Worm (Caenorhabditis elegans) whole organism, L4/young adult: ENCODE data around the gene C52E4.7.

Experiments
- W03F9.2 ChIP-seq: fragments of 150-350 bp; optimal IDR thresholded peaks from 2 replicates; lab custom pipeline; 2014; ENCODE audit warnings: missing biosample characterization, missing genetic modification characterization
- dao-5 ChIP-seq: sonication (generic microtip); optimal IDR thresholded peaks from 2 replicates; lab custom pipeline; 2016; ENCODE audit warnings: missing genotype, missing genetic modification characterization, moderate library complexity, missing compliant biosample characterization
- him-1 ChIP-seq: sonication (generic microtip); optimal IDR thresholded peaks from 2 replicates; lab custom pipeline; 2016; ENCODE audit warnings: missing genotype, missing genetic modification reagents, missing genetic modification characterization, missing compliant biosample characterization

C52E4.7 gene

DNA sequence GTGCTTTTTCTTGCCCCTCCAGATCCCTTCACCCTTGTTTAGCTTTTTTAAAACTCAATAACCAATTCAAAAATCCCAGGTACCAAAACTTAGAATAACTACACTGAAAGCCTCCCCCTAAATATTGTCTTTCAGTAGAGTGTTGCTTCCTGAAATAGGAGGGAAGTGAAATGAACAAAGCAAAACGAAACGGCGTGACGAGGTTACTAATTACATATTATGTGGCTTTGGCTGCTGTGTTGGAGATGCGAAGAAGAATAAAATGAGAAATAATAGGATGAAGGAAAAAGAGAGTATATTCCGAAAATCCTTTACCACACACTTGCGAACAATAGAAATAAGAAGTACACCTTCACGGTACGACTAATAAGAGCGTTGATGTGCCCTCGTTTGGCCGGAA lies 42.0 kb downstream of the C52E4.7 start:
- TF ChIP-seq him-1 (tag; lab: Kevin White, UChicago) (no peak), dao-5 (tag; lab: Kevin White, UChicago) (no peak), W03F9.2 (tag; lab: Kevin White, UChicago) (no peak)

DNA sequence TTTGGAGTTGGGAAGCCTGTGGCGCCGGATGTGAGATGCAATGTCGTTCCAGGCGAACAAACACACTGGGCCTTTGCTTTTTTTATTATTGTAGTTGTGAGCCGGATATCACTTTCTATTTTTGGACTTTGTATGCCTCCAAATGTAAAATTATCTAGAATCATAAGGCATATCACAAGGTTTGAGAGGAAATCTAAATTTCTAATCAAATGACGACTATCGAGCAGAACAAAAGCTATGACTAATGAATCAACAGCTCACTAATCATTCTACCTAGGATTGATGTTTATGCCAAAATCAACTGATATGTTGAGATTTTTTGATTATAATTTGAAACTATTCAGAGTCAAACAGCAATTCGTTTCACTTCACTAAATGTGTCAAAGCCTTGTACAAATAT lies 43.8 kb downstream of the C52E4.7 start:
- TF ChIP-seq him-1 (tag; lab: Kevin White, UChicago) (no peak), W03F9.2 (tag; lab: Kevin White, UChicago) (no peak), dao-5 (tag; lab: Kevin White, UChicago) (no peak)

- no peak for TF ChIP-seq W03F9.2 (tag; lab: Kevin White, UChicago)
- TF ChIP-seq dao-5 (tag; lab: Kevin White, UChicago) = no peak
- no peak for TF ChIP-seq him-1 (tag; lab: Kevin White, UChicago)
These were observed 44.2 kb downstream of the C52E4.7 start for ce11 chrV:12038317-12038716.

DNA sequence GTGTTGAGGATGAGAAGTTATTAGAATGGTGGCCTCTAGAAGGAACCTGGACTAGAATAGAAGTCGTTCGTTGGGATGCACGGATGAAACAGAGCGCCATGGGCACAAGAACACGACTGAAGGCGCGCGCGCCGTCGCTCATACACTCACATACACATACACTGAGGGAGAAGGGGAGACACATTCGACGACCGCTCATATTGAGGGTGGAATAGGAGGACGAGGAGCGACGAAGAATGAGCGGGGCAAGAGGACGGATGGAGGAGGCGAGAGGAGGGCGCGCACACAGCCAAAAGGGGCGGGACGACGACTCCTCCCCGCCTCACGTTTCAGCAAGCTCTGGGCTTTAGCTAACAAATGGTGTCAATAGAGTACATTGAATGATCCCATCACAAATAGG lies 44.7 kb downstream of the C52E4.7 start:
- TF ChIP-seq him-1 (tag; lab: Kevin White, UChicago) (peak; percentile 60), dao-5 (tag; lab: Kevin White, UChicago) (no peak), W03F9.2 (tag; lab: Kevin White, UChicago) (no peak)

ce11 chrV:12039755-12040154 lies 45.7 kb downstream of the C52E4.7 start:
- TF ChIP-seq him-1 (tag; lab: Kevin White, UChicago) (no peak), dao-5 (tag; lab: Kevin White, UChicago) (no peak), W03F9.2 (tag; lab: Kevin White, UChicago) (no peak)

DNA sequence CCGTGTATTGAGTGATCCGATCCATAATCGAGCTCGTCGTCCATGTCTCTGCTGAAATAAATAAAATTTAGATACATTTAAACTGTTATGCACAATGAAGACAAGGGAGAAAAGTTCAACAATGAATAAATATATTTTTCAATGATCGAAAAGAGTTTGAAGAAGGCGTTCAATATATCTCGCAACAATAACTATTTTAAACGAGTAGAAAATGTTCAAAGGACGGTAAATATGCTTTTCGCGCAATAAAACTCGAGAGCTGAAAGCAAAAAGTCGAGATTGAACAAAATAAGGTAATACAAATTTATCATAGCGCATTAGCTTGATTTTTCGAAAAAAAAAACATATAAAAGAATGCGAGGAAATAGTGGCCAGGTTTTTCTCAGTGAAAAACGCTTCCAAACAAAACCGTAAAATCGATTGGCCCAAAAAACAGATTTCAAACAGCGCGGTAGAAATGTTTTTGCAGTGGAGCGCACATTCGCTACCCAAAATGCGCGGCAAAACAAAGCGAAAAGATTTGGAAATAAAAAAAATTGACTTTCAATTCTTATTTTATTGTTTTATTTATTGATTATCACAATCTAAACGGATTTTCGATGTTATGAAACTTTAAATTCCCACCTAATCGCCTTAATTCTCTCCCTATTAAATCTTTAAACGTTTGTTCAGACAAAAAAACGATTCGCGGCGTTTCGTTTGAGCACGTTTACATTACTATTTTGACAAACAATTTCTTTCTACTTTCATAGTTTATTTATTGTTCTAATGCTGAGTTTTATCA lies 46.9 kb downstream of the C52E4.7 start, which contains the start of the genes kup-1 and F10C2.4:
Gene kup-1, minus strand, starts transcription at position 51 of the 784 bp plus-strand sequence.
Gene F10C2.4, plus strand, starts transcription at position 734 of the 784 bp plus-strand sequence.
- TF ChIP-seq W03F9.2 (tag; lab: Kevin White, UChicago) (no peak), him-1 (tag; lab: Kevin White, UChicago) (no peak), dao-5 (tag; lab: Kevin White, UChicago) (no peak)

DNA sequence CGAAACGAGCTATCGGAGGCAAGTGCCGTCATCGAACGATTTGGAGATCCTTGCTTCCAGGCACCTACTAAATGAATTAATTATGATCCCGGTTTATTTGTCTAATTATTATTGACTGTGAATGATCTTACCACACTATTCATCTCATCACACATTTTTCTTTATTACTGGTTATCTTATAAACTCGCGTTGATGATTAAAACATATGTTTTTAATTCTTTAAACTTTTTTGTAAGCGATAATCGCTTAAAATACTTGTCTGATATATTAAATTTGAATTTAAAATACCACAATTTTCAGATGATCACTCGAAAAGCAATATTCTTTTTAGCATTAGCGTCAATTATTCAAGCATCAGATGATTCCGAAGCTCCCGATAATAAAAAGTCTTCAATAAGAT lies 51.0 kb downstream of the C52E4.7 start, which contains the start of gene F10C2.5:
Gene F10C2.5, plus strand, starts transcription at position 301 of the 400 bp plus-strand sequence.
- TF ChIP-seq W03F9.2 (tag; lab: Kevin White, UChicago) (no peak), dao-5 (tag; lab: Kevin White, UChicago) (no peak), him-1 (tag; lab: Kevin White, UChicago) (no peak)
